Fruit fly (Drosophila melanogaster) whole organism, embryonic: ENCODE results near the gene Pvf1.

ENCODE experiments used
- Blimp-1 ChIP-seq: fragments of 200-800 bp; sonication (Bioruptor generic); optimal IDR thresholded peaks from 3 replicates; lab custom pipeline; 2018; ENCODE audit warnings: missing biosample characterization, missing genetic modification characterization, mild to moderate bottlenecking, moderate library complexity, missing genetic modification reagents
- CG10462 ChIP-seq: fragments of 200-800 bp; sonication (Bioruptor generic); optimal IDR thresholded peaks from 2 replicates; lab custom pipeline; 2016; ENCODE audit warnings: missing biosample characterization, missing genetic modification characterization
- CG11456 ChIP-seq: fragments of 200-800 bp; sonication (Bioruptor generic); IDR thresholded peaks from 3 replicates; pipeline ENCODE4 v1.3.6; 2022; ENCODE audit warnings: missing biosample characterization, missing genetic modification characterization
- CG13287 ChIP-seq: fragments of 200-800 bp; sonication (Bioruptor generic); IDR thresholded peaks from 2 replicates; pipeline ENCODE4 v1.3.6; 2022; ENCODE audit warnings: missing biosample characterization, missing genetic modification characterization; ENCODE audit not compliant: partially characterized antibody
- CG13894 ChIP-seq: fragments of 200-800 bp; sonication (Bioruptor generic); optimal IDR thresholded peaks from 3 replicates; lab custom pipeline; 2018; ENCODE audit warnings: missing biosample characterization, mild to moderate bottlenecking, missing genetic modification characterization, moderate library complexity
- CG14014 ChIP-seq: fragments of 200-800 bp; sonication (Bioruptor generic); IDR thresholded peaks from 2 replicates; pipeline ENCODE4 v1.3.6; 2022; ENCODE audit warnings: missing biosample characterization, missing genetic modification characterization
- CG14050 ChIP-seq: fragments of 200-800 bp; sonication (Bioruptor generic); IDR thresholded peaks from 3 replicates; pipeline ENCODE4 v1.3.6; 2022; ENCODE audit warnings: missing biosample characterization, missing genetic modification characterization
- CG17328 ChIP-seq: fragments of 200-800 bp; sonication (Bioruptor generic); IDR thresholded peaks from 2 replicates; pipeline ENCODE4 v1.3.6; 2022; ENCODE audit warnings: missing biosample characterization, missing genetic modification characterization
- CG17829 ChIP-seq: fragments of 200-800 bp; optimal IDR thresholded peaks from 2 replicates; lab custom pipeline; 2019; ENCODE audit warnings: missing biosample characterization, mild to moderate bottlenecking, missing genetic modification characterization, moderate library complexity
- CG2116 ChIP-seq: fragments of 200-800 bp; sonication (Bioruptor generic); optimal IDR thresholded peaks from 3 replicates; lab custom pipeline; 2018; ENCODE audit warnings: missing biosample characterization, mild to moderate bottlenecking, missing genetic modification characterization
- CG3281 ChIP-seq: fragments of 200-800 bp; sonication (Bioruptor generic); optimal IDR thresholded peaks from 3 replicates; lab custom pipeline; 2017; ENCODE audit warnings: missing biosample characterization, mild to moderate bottlenecking, missing genetic modification characterization
- CG34376 ChIP-seq: fragments of 200-800 bp; sonication (Bioruptor generic); optimal IDR thresholded peaks from 2 replicates; lab custom pipeline; 2018; ENCODE audit warnings: missing biosample characterization, mild to moderate bottlenecking, missing genetic modification characterization
- CG34422 ChIP-seq: fragments of 200-800 bp; sonication (Bioruptor generic); IDR thresholded peaks from 3 replicates; pipeline ENCODE4 v1.3.6; 2022; ENCODE audit warnings: missing biosample characterization, missing genetic modification characterization
- CG3726 ChIP-seq: fragments of 200-800 bp; sonication (Bioruptor generic); IDR thresholded peaks from 3 replicates; pipeline ENCODE4, ENCODE4 v1.3.6; 2022; ENCODE audit warnings: missing biosample characterization, missing genetic modification characterization
- CG3995 ChIP-seq: fragments of 200-800 bp; sonication (Bioruptor generic); optimal IDR thresholded peaks from 3 replicates; lab custom pipeline; 2016; ENCODE audit warnings: missing biosample characterization, missing genetic modification characterization
- CG6813 ChIP-seq: fragments of 200-800 bp; sonication (Bioruptor generic); optimal IDR thresholded peaks from 2 replicates; lab custom pipeline; 2017; ENCODE audit warnings: missing biosample characterization, missing genetic modification characterization, mild to moderate bottlenecking, moderate library complexity, missing genetic modification reagents
- CG8281 ChIP-seq: fragments of 200-800 bp; sonication (Bioruptor generic); optimal IDR thresholded peaks from 2 replicates; lab custom pipeline; 2018; ENCODE audit warnings: missing biosample characterization, mild to moderate bottlenecking, missing genetic modification characterization, moderate library complexity
- CG9932 ChIP-seq: fragments of 200-800 bp; sonication (Bioruptor generic); IDR thresholded peaks from 2 replicates; pipeline ENCODE4 v1.3.6; 2022; ENCODE audit warnings: missing biosample characterization, missing genetic modification characterization
- Drgx ChIP-seq: fragments of 200-800 bp; sonication (Bioruptor generic); IDR thresholded peaks from 2 replicates; pipeline ENCODE4 v1.3.6; 2022; ENCODE audit warnings: missing biosample characterization, missing genetic modification characterization
- Fer1 ChIP-seq: fragments of 200-800 bp; sonication (Bioruptor generic); optimal IDR thresholded peaks from 2 replicates; lab custom pipeline; 2017; ENCODE audit warnings: missing biosample characterization, mild to moderate bottlenecking, missing genetic modification characterization
- HLH54F ChIP-seq: fragments of 200-800 bp; sonication (Bioruptor generic); optimal IDR thresholded peaks from 3 replicates; lab custom pipeline; 2016; ENCODE audit warnings: missing biosample characterization, missing genetic modification characterization
- HmgZ ChIP-seq: fragments of 200-800 bp; sonication (Bioruptor generic); optimal IDR thresholded peaks from 2 replicates; lab custom pipeline; 2018; ENCODE audit warnings: missing biosample characterization, mild to moderate bottlenecking, missing genetic modification characterization
- Med ChIP-seq: fragments of 200-800 bp; sonication (Bioruptor generic); peaks from one replicate; lab custom pipeline; 2016; ENCODE audit warnings: missing biosample characterization, missing genetic modification characterization, mild to moderate bottlenecking, inconsistent platforms, moderate library complexity
- NFAT ChIP-seq: fragments of 200-800 bp; sonication (Bioruptor generic); IDR thresholded peaks from 2 replicates; pipeline ENCODE4 v1.3.6; 2022; ENCODE audit warnings: missing biosample characterization, missing genetic modification characterization
- Taf1 ChIP-seq: fragments of 200-800 bp; sonication (Bioruptor generic); IDR thresholded peaks from 2 replicates; pipeline ENCODE4 v1.3.6; 2022; ENCODE audit warnings: missing biosample characterization, missing genetic modification characterization
- al ChIP-seq: fragments of 200-800 bp; sonication (Bioruptor generic); IDR thresholded peaks from 2 replicates; pipeline ENCODE4 v1.3.6; 2022; ENCODE audit warnings: missing biosample characterization, missing genetic modification characterization
- bbx ChIP-seq: fragments of 200-800 bp; sonication (Bioruptor generic); IDR thresholded peaks from 2 replicates; pipeline ENCODE4 v1.3.6; 2022; ENCODE audit warnings: missing biosample characterization, missing genetic modification characterization; ENCODE audit not compliant: partially characterized antibody
- bsh ChIP-seq, 2 experiments: fragments of 200-800 bp; sonication (Bioruptor generic); optimal IDR thresholded peaks; 2 replicates each; lab custom pipeline; 2017 to 2018; ENCODE audit warnings: mild to moderate bottlenecking in 2 of 2, missing biosample characterization in 2 of 2, missing genetic modification characterization in 2 of 2, moderate library complexity in 1 of 2
- chm ChIP-seq: fragments of 200-800 bp; sonication (Bioruptor generic); IDR thresholded peaks from 2 replicates; pipeline ENCODE4 v1.3.6; 2022; ENCODE audit warnings: missing biosample characterization, missing genetic modification characterization
- ci ChIP-seq: fragments of 200-800 bp; sonication (Bioruptor generic); IDR thresholded peaks from 3 replicates; pipeline ENCODE4 v1.3.6; 2022; ENCODE audit warnings: missing biosample characterization, missing genetic modification characterization
- dan ChIP-seq: fragments of 200-800 bp; sonication (Bioruptor generic); IDR thresholded peaks from 2 replicates; pipeline ENCODE4 v1.3.6; 2022; ENCODE audit warnings: missing biosample characterization, missing genetic modification characterization
- dmrt11E ChIP-seq: fragments of 200-800 bp; sonication (Bioruptor generic); optimal IDR thresholded peaks from 3 replicates; lab custom pipeline; 2018; ENCODE audit warnings: missing biosample characterization, mild to moderate bottlenecking, missing genetic modification characterization, moderate library complexity
- dpn ChIP-seq, 2 experiments: fragments of 200-800 bp; sonication (Bioruptor generic); optimal IDR thresholded peaks; 3 replicates each; lab custom pipeline; 2016; ENCODE audit warnings: missing biosample characterization in 2 of 2, missing genetic modification characterization in 2 of 2
- jumu ChIP-seq: fragments of 200-800 bp; sonication (Bioruptor generic); optimal IDR thresholded peaks from 3 replicates; lab custom pipeline; 2016; ENCODE audit warnings: missing biosample characterization, missing genetic modification characterization
- kay ChIP-seq: fragments of 200-800 bp; sonication (Bioruptor generic); optimal IDR thresholded peaks from 2 replicates; lab custom pipeline; 2016; ENCODE audit warnings: missing biosample characterization, missing genetic modification characterization
- nom ChIP-seq: fragments of 200-800 bp; sonication (Bioruptor generic); optimal IDR thresholded peaks from 2 replicates; lab custom pipeline; 2017; ENCODE audit warnings: missing biosample characterization, missing genetic modification characterization, mild to moderate bottlenecking, moderate library complexity, missing genetic modification reagents
- oc ChIP-seq: fragments of 200-800 bp; sonication (Bioruptor generic); optimal IDR thresholded peaks from 2 replicates; lab custom pipeline; 2018; ENCODE audit warnings: missing biosample characterization, mild to moderate bottlenecking, missing genetic modification characterization, moderate library complexity
- peb ChIP-seq: fragments of 200-800 bp; sonication (Bioruptor generic); IDR thresholded peaks from 2 replicates; pipeline ENCODE4 v1.3.6; 2022; ENCODE audit warnings: missing biosample characterization, missing genetic modification characterization
- row ChIP-seq: fragments of 200-800 bp; sonication (Bioruptor generic); IDR thresholded peaks from 3 replicates; pipeline ENCODE4 v1.3.6; 2022; ENCODE audit warnings: missing biosample characterization, missing genetic modification characterization
- sens ChIP-seq: fragments of 200-800 bp; sonication (Bioruptor generic); peaks from one replicate; lab custom pipeline; 2016; ENCODE audit warnings: missing biosample characterization, missing genetic modification characterization
- toy ChIP-seq: fragments of 200-800 bp; sonication (Bioruptor generic); IDR thresholded peaks from 2 replicates; pipeline ENCODE4 v1.3.6; 2022; ENCODE audit warnings: missing biosample characterization, missing genetic modification characterization
- unpg ChIP-seq: fragments of 200-800 bp; sonication (Bioruptor generic); optimal IDR thresholded peaks from 3 replicates; lab custom pipeline; 2018; ENCODE audit warnings: missing biosample characterization, mild to moderate bottlenecking, missing genetic modification characterization, moderate library complexity
- yki ChIP-seq: fragments of >200 bp; optimal IDR thresholded peaks from 3 replicates; lab custom pipeline; 2018

Gene Pvf1

dm6 chrX:18832371-18832852 is at the start of gene Pvf1 (continued):
- TF ChIP-seq CG11456 (GFP tag; lab: Robert Waterston, UW) (no peak), CG9932 (GFP tag; lab: Robert Waterston, UW) (no peak), CG14014 (GFP tag; lab: Robert Waterston, UW) (no peak), unpg (GFP tag; lab: Kevin White, UChicago) (no peak), HLH54F (no peak), CG6813 (GFP tag; lab: Kevin White, UChicago) (no peak), yki (lab: Kevin White, UChicago) (peak; percentile 35), kay (GFP tag; lab: Kevin White, UChicago) (no peak), CG14050 (GFP tag; lab: Robert Waterston, UW) (peak; percentile 70; the same call in 2 of the 3 replicates), bsh (GFP tag; optimal IDR thresholded peaks at IDR 0.05; lab: Kevin White, UChicago) (no peak), al (GFP tag; lab: Robert Waterston, UW) (no peak), oc (tag; lab: Kevin White, UChicago) (no peak), chm (peak; percentile 44; the same call in 1 of the 2 replicates), jumu (no peak), CG3995 (GFP tag; lab: Kevin White, UChicago) (peak; percentile 85), Med (peak; percentile 87), CG13287 (GFP tag; lab: Robert Waterston, UW) (peak; percentile 20; the same call in 1 of the 2 replicates), NFAT (GFP tag; lab: Robert Waterston, UW) (0 out of 2 replicates have a peak, but pooled peaks have one; percentile 7), CG34422 (peak; percentile 45; the same call in 1 of the 3 replicates), nom (peak; percentile 64), CG3726 (no peak), CG3281 (peak; percentile 26), peb (no peak), Taf1 (GFP tag; lab: Robert Waterston, UW) (no peak), ci (GFP tag; lab: Robert Waterston, UW) (no peak), CG2116 (GFP tag; lab: Kevin White, UChicago) (no peak), dan (GFP tag; lab: Robert Waterston, UW) (no peak), CG13894 (tag; lab: Kevin White, UChicago) (no peak), Blimp-1 (no peak), CG8281 (tag; lab: Kevin White, UChicago) (peak; percentile 29), HmgZ (peak; percentile 25), bbx (peak; percentile 37; the same call in 1 of the 2 replicates), Drgx (0 out of 2 replicates have a peak, but pooled peaks have one; percentile 15), CG10462 (GFP tag; lab: Kevin White, UChicago) (no peak), row (peak; percentile 77), CG34376 (GFP tag; lab: Kevin White, UChicago) (peak; percentile 34), dmrt11E (tag; lab: Kevin White, UChicago) (no peak), CG17829 (tag; lab: Kevin White, UChicago) (no peak), sens (GFP tag; lab: Kevin White, UChicago) (peak; percentile 80), dpn (GFP tag; optimal IDR thresholded peaks at IDR 0.05; lab: Kevin White, UChicago) (no peak), Fer1 (GFP tag; lab: Kevin White, UChicago) (peak; percentile 31), CG17328 (no peak), toy (no peak)
